Fruit fly (Drosophila melanogaster) whole organism, prepupa: ENCODE results near the gene Pdk1.
A peak's percentile ranks its signal among the peaks of the same experiment; 100 is the strongest.

Experiments
- Blimp-1 ChIP-seq: fragments of 200-800 bp; sonication (Bioruptor generic); optimal IDR thresholded peaks from 3 replicates; lab custom pipeline; 2017; ENCODE audit warnings: missing biosample characterization, missing genetic modification characterization, mild to moderate bottlenecking, moderate library complexity, missing genetic modification reagents
- CG10631 ChIP-seq: fragments of 200-800 bp; sonication (Bioruptor generic); optimal IDR thresholded peaks from 2 replicates; lab custom pipeline; 2016; ENCODE audit warnings: missing biosample characterization, missing genetic modification characterization
- CG11762 ChIP-seq: fragments of 200-800 bp; sonication (Bioruptor generic); optimal IDR thresholded peaks from 3 replicates; lab custom pipeline; 2016; ENCODE audit warnings: missing biosample characterization, missing genetic modification characterization; ENCODE audit not compliant: insufficient read depth
- CG11902 ChIP-seq: fragments of 200-800 bp; sonication (Bioruptor generic); optimal IDR thresholded peaks from 3 replicates; lab custom pipeline; 2016; ENCODE audit warnings: missing biosample characterization, missing genetic modification characterization
- CG15336 ChIP-seq: fragments of 200-800 bp; sonication (Bioruptor generic); IDR thresholded peaks from 2 replicates; pipeline ENCODE4 v1.3.6; 2022; ENCODE audit warnings: missing biosample characterization, missing genetic modification characterization
- CG1621 ChIP-seq: fragments of 200-800 bp; sonication (Bioruptor generic); optimal IDR thresholded peaks from 3 replicates; lab custom pipeline; 2018; ENCODE audit warnings: missing biosample characterization, mild to moderate bottlenecking, missing genetic modification characterization
- CG16779 ChIP-seq: fragments of 200-800 bp; sonication (Bioruptor generic); optimal IDR thresholded peaks from 3 replicates; lab custom pipeline; 2017; ENCODE audit warnings: missing biosample characterization, mild to moderate bottlenecking, missing genetic modification characterization
- CG3919 ChIP-seq: fragments of 200-800 bp; sonication (Bioruptor generic); optimal IDR thresholded peaks from 3 replicates; lab custom pipeline; 2016; ENCODE audit warnings: missing biosample characterization, missing genetic modification characterization
- CG6163 ChIP-seq: fragments of 200-800 bp; sonication (Bioruptor generic); IDR thresholded peaks from 3 replicates; pipeline ENCODE4 v1.3.6; 2022; ENCODE audit warnings: missing biosample characterization, missing genetic modification characterization
- CG6276 ChIP-seq: fragments of 200-800 bp; sonication (Bioruptor generic); optimal IDR thresholded peaks from 2 replicates; lab custom pipeline; 2017; ENCODE audit warnings: missing biosample characterization, mild to moderate bottlenecking, missing genetic modification characterization
- CG6854 ChIP-seq: fragments of 200-800 bp; sonication (Bioruptor generic); optimal IDR thresholded peaks from 2 replicates; lab custom pipeline; 2017; ENCODE audit warnings: missing biosample characterization, mild to moderate bottlenecking, missing genetic modification characterization
- CG8632 ChIP-seq: fragments of 200-800 bp; sonication (Bioruptor generic); optimal IDR thresholded peaks from 3 replicates; lab custom pipeline; 2016; ENCODE audit warnings: missing biosample characterization, missing genetic modification characterization
- Eip78C ChIP-seq: fragments of 200-800 bp; sonication (Bioruptor generic); peaks from one replicate; lab custom pipeline; 2016; ENCODE audit warnings: missing biosample characterization, missing genetic modification characterization
- Eip93F ChIP-seq: fragments of 200-800 bp; sonication (Bioruptor generic); optimal IDR thresholded peaks from 2 replicates; lab custom pipeline; 2016; ENCODE audit warnings: missing biosample characterization, mild to moderate bottlenecking, missing genetic modification characterization
- Ets21C ChIP-seq: fragments of 200-800 bp; sonication (Bioruptor generic); optimal IDR thresholded peaks from 3 replicates; lab custom pipeline; 2016; ENCODE audit warnings: missing biosample characterization, missing genetic modification characterization
- Gug ChIP-seq: fragments of 200-800 bp; sonication (Bioruptor generic); IDR thresholded peaks from 2 replicates; pipeline ENCODE4 v1.3.6; 2022; ENCODE audit warnings: missing biosample characterization, missing genetic modification characterization
- Hr38 ChIP-seq: sonication (Bioruptor generic); optimal IDR thresholded peaks from 2 replicates; lab custom pipeline; 2016; ENCODE audit warnings: missing biosample characterization, missing genetic modification characterization
- Hr39 ChIP-seq: fragments of 200-800 bp; sonication (Bioruptor generic); optimal IDR thresholded peaks from 2 replicates; lab custom pipeline; 2016; ENCODE audit warnings: missing biosample characterization, missing genetic modification characterization
- Met ChIP-seq: fragments of 200-800 bp; sonication (Bioruptor generic); optimal IDR thresholded peaks from 3 replicates; lab custom pipeline; 2016; ENCODE audit warnings: missing biosample characterization, missing genetic modification characterization
- OdsH ChIP-seq: fragments of 200-800 bp; sonication (Bioruptor generic); optimal IDR thresholded peaks from 3 replicates; lab custom pipeline; 2016; ENCODE audit warnings: missing biosample characterization, missing genetic modification characterization
- Smox ChIP-seq: fragments of 200-800 bp; sonication (Bioruptor generic); optimal IDR thresholded peaks from 3 replicates; lab custom pipeline; 2016; ENCODE audit warnings: missing biosample characterization, missing genetic modification characterization
- cyc ChIP-seq: fragments of 200-800 bp; sonication (Bioruptor generic); optimal IDR thresholded peaks from 3 replicates; lab custom pipeline; 2016; ENCODE audit warnings: missing biosample characterization, missing genetic modification characterization
- eg ChIP-seq: fragments of 200-800 bp; sonication (Bioruptor generic); IDR thresholded peaks from 3 replicates; pipeline ENCODE4 v1.3.6; 2022; ENCODE audit warnings: missing biosample characterization, missing genetic modification characterization
- fd59A ChIP-seq: fragments of 200-800 bp; sonication (Bioruptor generic); optimal IDR thresholded peaks from 2 replicates; lab custom pipeline; 2017; ENCODE audit warnings: missing biosample characterization, mild to moderate bottlenecking, missing genetic modification characterization, missing genetic modification reagents
- fd85E ChIP-seq: fragments of 200-800 bp; sonication (Bioruptor generic); optimal IDR thresholded peaks from 3 replicates; lab custom pipeline; 2016; ENCODE audit warnings: missing biosample characterization, missing genetic modification characterization
- net ChIP-seq: fragments of 200-800 bp; sonication (Bioruptor generic); optimal IDR thresholded peaks from 3 replicates; lab custom pipeline; 2016; ENCODE audit warnings: missing biosample characterization, missing genetic modification characterization
- svp ChIP-seq: fragments of 200-800 bp; sonication (Bioruptor generic); peaks from one replicate; lab custom pipeline; 2016; ENCODE audit warnings: missing biosample characterization, missing genetic modification characterization
- topi ChIP-seq: fragments of 200-800 bp; sonication (Bioruptor generic); optimal IDR thresholded peaks from 3 replicates; lab custom pipeline; 2016; ENCODE audit warnings: missing biosample characterization, missing genetic modification characterization

The Pdk1 gene

dm6 chr3L:131998-132693 is 2.9 kb downstream of the Pdk1 start (continued):
- TF ChIP-seq OdsH (GFP tag; lab: Kevin White, UChicago) (no peak), Hr38 (GFP tag; lab: Kevin White, UChicago) (no peak), CG15336 (peak; percentile 44), Smox (GFP tag; lab: Kevin White, UChicago) (no peak), CG8632 (GFP tag; lab: Kevin White, UChicago) (no peak), CG3919 (GFP tag; lab: Kevin White, UChicago) (no peak), cyc (GFP tag; lab: Kevin White, UChicago) (no peak), Blimp-1 (no peak), Gug (GFP tag; lab: Robert Waterston, UW) (0 out of 2 replicates have a peak, but pooled peaks have one; percentile 26), CG6276 (peak; percentile 78), fd85E (GFP tag; lab: Kevin White, UChicago) (no peak), CG1621 (tag; lab: Kevin White, UChicago) (no peak), CG16779 (tag; lab: Kevin White, UChicago) (no peak), fd59A (GFP tag; lab: Kevin White, UChicago) (no peak), Met (GFP tag; lab: Kevin White, UChicago) (no peak), net (GFP tag; lab: Kevin White, UChicago) (no peak), CG11762 (GFP tag; lab: Kevin White, UChicago) (peak; percentile 16)

dm6 chr3L:133383-133782 is 4.1 kb downstream of the Pdk1 start:
- TF ChIP-seq Hr39 (no peak), Eip78C (peak; percentile 31), svp (GFP tag; lab: Kevin White, UChicago) (peak; percentile 37)

dm6 chr3L:133806-134325 is 4.6 kb downstream of the Pdk1 start:
- TF ChIP-seq Ets21C (GFP tag; lab: Kevin White, UChicago) (no peak), Smox (GFP tag; lab: Kevin White, UChicago) (no peak), Eip93F (GFP tag; lab: Kevin White, UChicago) (no peak), cyc (GFP tag; lab: Kevin White, UChicago) (no peak), CG11762 (GFP tag; lab: Kevin White, UChicago) (no peak), eg (no peak)
- TF ChIP-seq, all 60 proteins: peak for 0

dm6 chr3L:134868-135267 is 5.6 kb downstream of the Pdk1 start:
- TF ChIP-seq CG10631 (GFP tag; lab: Kevin White, UChicago) = no peak
- no peak for TF ChIP-seq CG11902 (GFP tag; lab: Kevin White, UChicago)
- no peak for TF ChIP-seq Met (GFP tag; lab: Kevin White, UChicago)
- TF ChIP-seq CG11762 (GFP tag; lab: Kevin White, UChicago) = no peak
- no peak for TF ChIP-seq topi (GFP tag; lab: Kevin White, UChicago)

DNA sequence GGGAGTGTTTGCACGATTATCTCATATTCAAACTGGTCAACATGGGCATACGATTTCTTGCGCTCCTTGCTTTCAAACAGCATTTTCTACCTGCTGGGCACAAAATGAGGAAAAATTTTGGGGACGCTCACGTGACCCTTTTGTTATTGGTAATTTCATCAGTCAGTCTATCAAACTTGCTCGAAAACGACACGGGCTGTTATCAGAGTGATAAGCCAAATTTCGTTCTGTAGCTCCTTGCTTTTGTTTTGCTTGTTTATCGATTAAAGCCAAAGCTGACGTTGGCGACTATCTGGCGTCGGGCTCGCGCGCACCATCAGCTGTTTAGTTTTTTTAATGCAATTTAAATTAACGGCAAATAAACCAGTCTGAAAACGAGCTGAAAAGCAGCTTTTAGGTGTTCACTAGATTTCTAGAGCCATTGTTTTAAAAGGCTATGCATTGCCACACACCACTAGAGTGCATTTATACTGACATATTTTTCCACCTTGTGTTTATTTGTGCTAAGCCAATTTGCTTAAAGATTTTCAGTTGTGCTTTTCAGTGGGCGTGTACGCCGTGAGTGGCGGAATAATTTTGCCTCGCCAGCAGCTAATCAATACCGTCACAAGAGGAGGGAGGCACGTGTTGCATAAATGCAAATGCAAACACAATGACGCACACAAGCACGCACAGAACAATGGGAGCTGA is 7.5 kb downstream of the Pdk1 start:
- TF ChIP-seq CG16779 (tag; lab: Kevin White, UChicago) (no peak), CG6854 (GFP tag; lab: Kevin White, UChicago) (peak; percentile 18), svp (GFP tag; lab: Kevin White, UChicago) (peak; percentile 47), CG6163 (GFP tag; lab: Robert Waterston, UW) (0 out of 3 replicates have a peak, but pooled peaks have one; percentile 26)
- TF ChIP-seq, all 60 proteins: peak for 3
